Fruit fly (Drosophila melanogaster) S2 (cell line): ENCODE results near the gene per.

Source experiments
- CG8478 ChIP-seq: fragments of >200 bp; optimal IDR thresholded peaks from 2 replicates; lab custom pipeline; 2018
- CTCF ChIP-seq, 2 experiments: fragments of >200 bp; optimal IDR thresholded peaks; 2 replicates each; lab custom pipeline; 2018

- TF ChIP-seq CG8478: no peak
- TF ChIP-seq CTCF (optimal IDR thresholded peaks at IDR 0.05; lab: Kevin White, UChicago): no peak
Measured at dm6 chrX:2642484-2643379, 42.6 kb upstream of the per start.
